Fruit fly (Drosophila melanogaster) whole organism, embryonic: Measurements from ENCODE around the gene CG31178.

Experiments
- Adf1 ChIP-seq: fragments of 200-800 bp; sonication (Bioruptor generic); IDR thresholded peaks from 2 replicates; pipeline ENCODE4 v1.3.6; 2022; ENCODE audit warnings: missing biosample characterization, missing genetic modification characterization
- Aef1 ChIP-seq: fragments of 200-800 bp; sonication (Bioruptor generic); IDR thresholded peaks from 3 replicates; pipeline ENCODE4 v1.3.6; 2022; ENCODE audit warnings: missing biosample characterization, missing genetic modification characterization
- Atf-2 ChIP-seq: fragments of 200-800 bp; sonication (Bioruptor generic); optimal IDR thresholded peaks from 2 replicates; lab custom pipeline; 2016; ENCODE audit warnings: missing biosample characterization, missing genetic modification characterization
- CG10321 ChIP-seq: fragments of 200-800 bp; sonication (Bioruptor generic); IDR thresholded peaks from 2 replicates; pipeline ENCODE4 v1.3.6; 2022; ENCODE audit warnings: missing biosample characterization, missing genetic modification characterization
- CG10366 ChIP-seq: fragments of 200-800 bp; sonication (Bioruptor generic); IDR thresholded peaks from 2 replicates; pipeline ENCODE4 v1.3.6; 2022; ENCODE audit warnings: missing biosample characterization, missing genetic modification characterization
- CG11093 ChIP-seq: fragments of 200-800 bp; sonication (Bioruptor generic); IDR thresholded peaks from 3 replicates; pipeline ENCODE4 v1.3.6; 2022; ENCODE audit warnings: missing biosample characterization, missing genetic modification characterization
- CG13894 ChIP-seq: fragments of 200-800 bp; sonication (Bioruptor generic); optimal IDR thresholded peaks from 3 replicates; lab custom pipeline; 2018; ENCODE audit warnings: missing biosample characterization, mild to moderate bottlenecking, missing genetic modification characterization, moderate library complexity
- CG14860 ChIP-seq: fragments of 200-800 bp; sonication (Bioruptor generic); IDR thresholded peaks from 3 replicates; pipeline ENCODE4 v1.3.6; 2022; ENCODE audit warnings: missing biosample characterization, missing genetic modification characterization; ENCODE audit not compliant: partially characterized antibody
- CG14965 ChIP-seq: fragments of 200-800 bp; sonication (Bioruptor generic); optimal IDR thresholded peaks from 2 replicates; lab custom pipeline; 2016; ENCODE audit warnings: missing biosample characterization, missing genetic modification characterization, borderline replicate concordance
- CG15479 ChIP-seq: fragments of 200-800 bp; sonication (Bioruptor generic); optimal IDR thresholded peaks from 3 replicates; lab custom pipeline; 2019; ENCODE audit warnings: missing biosample characterization, mild to moderate bottlenecking, missing genetic modification characterization, moderate library complexity
- CG16815 ChIP-seq: fragments of 200-800 bp; sonication (Bioruptor generic); optimal IDR thresholded peaks from 3 replicates; lab custom pipeline; 2017; ENCODE audit warnings: missing biosample characterization, mild to moderate bottlenecking, missing genetic modification characterization
- CG17568 ChIP-seq: fragments of 200-800 bp; sonication (Bioruptor generic); optimal IDR thresholded peaks from 2 replicates; lab custom pipeline; 2018; ENCODE audit warnings: missing biosample characterization, mild to moderate bottlenecking, missing genetic modification characterization, moderate library complexity
- CG18011 ChIP-seq: fragments of 200-800 bp; sonication (Bioruptor generic); optimal IDR thresholded peaks from 2 replicates; lab custom pipeline; 2017; ENCODE audit warnings: missing biosample characterization, missing genetic modification characterization, mild to moderate bottlenecking, moderate library complexity, missing genotype
- CG2875 ChIP-seq: fragments of 200-800 bp; sonication (Bioruptor generic); optimal IDR thresholded peaks from 2 replicates; lab custom pipeline; 2017; ENCODE audit warnings: missing biosample characterization, mild to moderate bottlenecking, missing genetic modification characterization, missing genetic modification reagents
- CG31441 ChIP-seq: fragments of 200-800 bp; sonication (Bioruptor generic); IDR thresholded peaks from 2 replicates; pipeline ENCODE4 v1.3.6; 2022; ENCODE audit warnings: missing biosample characterization, missing genetic modification characterization
- CG4360 ChIP-seq: fragments of 200-800 bp; sonication (Bioruptor generic); IDR thresholded peaks from 2 replicates; pipeline ENCODE4 v1.3.6; 2022; ENCODE audit warnings: missing biosample characterization, missing genetic modification characterization
- CG4424 ChIP-seq: fragments of 200-800 bp; sonication (Bioruptor generic); optimal IDR thresholded peaks from 3 replicates; lab custom pipeline; 2016; ENCODE audit warnings: missing biosample characterization, missing genetic modification characterization
- CG6689 ChIP-seq: fragments of 200-800 bp; sonication (Bioruptor generic); IDR thresholded peaks from 2 replicates; pipeline ENCODE4 v1.3.6; 2022; ENCODE audit warnings: missing biosample characterization, missing genetic modification characterization
- CG9932 ChIP-seq: fragments of 200-800 bp; sonication (Bioruptor generic); IDR thresholded peaks from 2 replicates; pipeline ENCODE4 v1.3.6; 2022; ENCODE audit warnings: missing biosample characterization, missing genetic modification characterization
- D ChIP-seq, 2 experiments: fragments of 200-800 bp in 1 of 2; fragments of >200 bp in 1 of 2; sonication (Bioruptor generic) in 1 of 2; optimal IDR thresholded peaks; 2 replicates in 1 of 2; 3 replicates in 1 of 2; lab custom pipeline; 2017; ENCODE audit warnings: mild to moderate bottlenecking in 1 of 2, missing biosample characterization in 1 of 2, missing genetic modification characterization in 1 of 2, missing genetic modification reagents in 1 of 2
- Eip74EF ChIP-seq, 2 experiments: fragments of 200-800 bp in 1 of 2; fragments of >200 bp in 1 of 2; sonication (Bioruptor generic) in 1 of 2; optimal IDR thresholded peaks; 2 replicates each; lab custom pipeline; 2017 to 2019; ENCODE audit warnings: missing biosample characterization in 2 of 2, missing genetic modification characterization in 2 of 2, mild to moderate bottlenecking in 1 of 2, moderate library complexity in 1 of 2
- Lhr ChIP-seq: fragments of 200-800 bp; sonication (Bioruptor generic); optimal IDR thresholded peaks from 3 replicates; lab custom pipeline; 2017; ENCODE audit warnings: mild to moderate bottlenecking, missing biosample characterization, missing genetic modification reagents, missing genetic modification characterization
- Mad ChIP-seq: fragments of 200-800 bp; sonication (Bioruptor generic); optimal IDR thresholded peaks from 2 replicates; lab custom pipeline; 2016; ENCODE audit warnings: missing biosample characterization, missing genetic modification characterization
- Pdp1 ChIP-seq, 2 experiments: fragments of 200-800 bp; sonication (Bioruptor generic); optimal IDR thresholded peaks; 3 replicates each; lab custom pipeline; 2016; ENCODE audit warnings: missing biosample characterization in 2 of 2, missing genetic modification characterization in 2 of 2, mild to moderate bottlenecking in 1 of 2, moderate library complexity in 1 of 2
- Ptx1 ChIP-seq: fragments of 200-800 bp; sonication (Bioruptor generic); IDR thresholded peaks from 2 replicates; pipeline ENCODE4 v1.3.6; 2022; ENCODE audit warnings: missing biosample characterization, missing genetic modification characterization
- Side ChIP-seq: fragments of 200-800 bp; sonication (Bioruptor generic); optimal IDR thresholded peaks from 2 replicates; lab custom pipeline; 2016; ENCODE audit warnings: missing biosample characterization, missing genetic modification characterization
- Sin3A ChIP-seq: fragments of >200 bp; optimal IDR thresholded peaks from 2 replicates; lab custom pipeline; 2018
- Sox100B ChIP-seq: fragments of 200-800 bp; sonication (Bioruptor generic); optimal IDR thresholded peaks from 3 replicates; lab custom pipeline; 2018; ENCODE audit warnings: missing biosample characterization, mild to moderate bottlenecking, missing genetic modification characterization
- Spps ChIP-seq: fragments of 200-800 bp; sonication (Bioruptor generic); optimal IDR thresholded peaks from 2 replicates; lab custom pipeline; 2018; ENCODE audit warnings: missing biosample characterization, mild to moderate bottlenecking, missing genetic modification characterization
- chinmo ChIP-seq: fragments of 200-800 bp; sonication (Bioruptor generic); IDR thresholded peaks from 4 replicates; pipeline ENCODE4 v1.3.6; 2022; ENCODE audit warnings: missing biosample characterization, missing genetic modification characterization; ENCODE audit not compliant: partially characterized antibody
- cwo ChIP-seq: fragments of 200-800 bp; sonication (Bioruptor generic); optimal IDR thresholded peaks from 3 replicates; lab custom pipeline; 2017; ENCODE audit warnings: missing biosample characterization, missing genetic modification characterization, mild to moderate bottlenecking, moderate library complexity, missing genetic modification reagents
- dm ChIP-seq: fragments of 200-800 bp; sonication (Bioruptor generic); optimal IDR thresholded peaks from 3 replicates; lab custom pipeline; 2016; ENCODE audit warnings: missing biosample characterization, missing genetic modification characterization
- esg ChIP-seq: fragments of 200-800 bp; sonication (Bioruptor generic); conservative IDR thresholded peaks from 2 replicates; pipeline ENCODE4 v1.3.6; 2022; ENCODE audit warnings: missing biosample characterization, missing genetic modification characterization
- ewg ChIP-seq: fragments of 200-800 bp; sonication (Bioruptor generic); optimal IDR thresholded peaks from 3 replicates; lab custom pipeline; 2017; ENCODE audit warnings: mild to moderate bottlenecking, missing biosample characterization, missing genetic modification reagents, missing genetic modification characterization
- eyg ChIP-seq: fragments of 200-800 bp; sonication (Bioruptor generic); optimal IDR thresholded peaks from 3 replicates; lab custom pipeline; 2016; ENCODE audit warnings: missing biosample characterization, missing genetic modification characterization
- h ChIP-seq: fragments of >200 bp; optimal IDR thresholded peaks from 2 replicates; lab custom pipeline; 2017
- hbn ChIP-seq: fragments of 200-800 bp; sonication (Bioruptor generic); IDR thresholded peaks from 2 replicates; pipeline ENCODE4 v1.3.6; 2022; ENCODE audit warnings: missing biosample characterization, missing genetic modification characterization; ENCODE audit not compliant: partially characterized antibody
- kah ChIP-seq: fragments of 200-800 bp; sonication (Bioruptor generic); optimal IDR thresholded peaks from 2 replicates; lab custom pipeline; 2018; ENCODE audit warnings: missing biosample characterization, mild to moderate bottlenecking, missing genetic modification characterization
- lilli ChIP-seq: fragments of 200-800 bp; sonication (Bioruptor generic); optimal IDR thresholded peaks from 3 replicates; lab custom pipeline; 2016; ENCODE audit warnings: missing biosample characterization, missing genetic modification characterization
- peb ChIP-seq: fragments of 200-800 bp; sonication (Bioruptor generic); IDR thresholded peaks from 2 replicates; pipeline ENCODE4 v1.3.6; 2022; ENCODE audit warnings: missing biosample characterization, missing genetic modification characterization
- salm ChIP-seq: fragments of 200-800 bp; sonication (Bioruptor generic); optimal IDR thresholded peaks from 2 replicates; lab custom pipeline; 2018; ENCODE audit warnings: missing biosample characterization, mild to moderate bottlenecking, missing genetic modification characterization
- sc ChIP-seq, 3 experiments: fragments of >200 bp in 2 of 3; fragments of 200-800 bp in 1 of 3; sonication (Bioruptor generic) in 1 of 3; optimal IDR thresholded peaks; 2 replicates in 2 of 3; 3 replicates in 1 of 3; lab custom pipeline; 2017; ENCODE audit warnings: mild to moderate bottlenecking in 1 of 3, missing biosample characterization in 1 of 3, missing genetic modification characterization in 1 of 3, missing genetic modification reagents in 1 of 3
- sisA ChIP-seq: fragments of 200-800 bp; sonication (Bioruptor generic); IDR thresholded peaks from 2 replicates; pipeline ENCODE4 v1.3.6; 2022; ENCODE audit warnings: missing biosample characterization, missing genetic modification characterization
- sna ChIP-seq: fragments of 200-800 bp; sonication (Bioruptor generic); IDR thresholded peaks from 2 replicates; pipeline ENCODE4 v1.3.6; 2022; ENCODE audit warnings: missing biosample characterization, missing genetic modification characterization; ENCODE audit not compliant: partially characterized antibody
- tin ChIP-seq: fragments of 200-800 bp; sonication (Bioruptor generic); optimal IDR thresholded peaks from 3 replicates; lab custom pipeline; 2016; ENCODE audit warnings: missing biosample characterization, missing genetic modification characterization
- tna ChIP-seq: fragments of 200-800 bp; sonication (Bioruptor generic); IDR thresholded peaks from 2 replicates; pipeline ENCODE4 v1.3.6; 2022; ENCODE audit warnings: missing biosample characterization, missing genetic modification characterization; ENCODE audit not compliant: partially characterized antibody
- unpg ChIP-seq: fragments of 200-800 bp; sonication (Bioruptor generic); optimal IDR thresholded peaks from 3 replicates; lab custom pipeline; 2018; ENCODE audit warnings: missing biosample characterization, mild to moderate bottlenecking, missing genetic modification characterization, moderate library complexity
- z ChIP-seq: fragments of 200-800 bp; sonication (Bioruptor generic); IDR thresholded peaks from 3 replicates; pipeline ENCODE4 v1.3.6; 2022; ENCODE audit warnings: missing biosample characterization, missing genetic modification characterization

CG31178 gene

DNA sequence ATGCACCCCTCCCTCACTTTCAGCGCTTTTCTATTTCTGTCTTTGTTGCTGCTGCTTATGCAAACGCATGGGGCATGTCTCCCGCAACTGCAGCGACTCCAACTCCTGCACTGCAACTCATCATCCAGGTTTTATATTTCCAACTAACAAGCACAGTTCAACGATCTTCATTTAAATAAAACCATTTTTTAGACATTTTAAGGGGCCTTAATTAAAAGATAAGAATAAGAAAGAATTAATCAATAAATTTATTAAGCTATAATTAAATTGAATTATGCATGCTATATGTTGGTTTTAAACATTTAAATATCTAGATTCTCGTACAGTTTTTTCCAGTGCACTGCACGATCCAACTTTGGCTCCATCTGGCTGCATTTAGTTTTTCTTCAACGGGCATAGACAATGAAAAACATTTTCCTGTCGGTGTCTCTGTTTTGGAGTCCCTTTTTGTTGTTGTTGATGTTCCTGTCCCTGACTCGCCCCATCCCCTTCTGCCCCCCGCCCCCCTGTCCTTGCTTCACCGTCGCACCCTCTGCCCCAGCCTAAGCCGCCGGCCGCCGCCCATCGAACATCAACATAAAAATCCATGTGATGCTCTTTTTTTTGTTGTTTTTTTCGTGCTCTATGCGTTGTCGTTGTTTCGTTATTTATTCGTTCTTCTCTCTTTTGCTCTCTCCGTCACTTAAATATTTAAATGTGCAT is 44.6 kb upstream of the CG31178 start (continued):
- no peak for TF ChIP-seq CG4360 (GFP tag; lab: Robert Waterston, UW)
- no peak for TF ChIP-seq CG10321 (GFP tag; lab: Robert Waterston, UW)
- TF ChIP-seq Lhr (GFP tag; lab: Kevin White, UChicago), result peak; percentile 33
- no peak for TF ChIP-seq CG9932
- 0 out of 3 replicates have a peak, but pooled peaks have one; percentile 51 for TF ChIP-seq CG11093 (GFP tag; lab: Robert Waterston, UW)
- TF ChIP-seq CG13894 (tag; lab: Kevin White, UChicago), result no peak
- TF ChIP-seq CG18011, result no peak
- TF ChIP-seq Mad, result no peak
- TF ChIP-seq lilli (GFP tag; lab: Kevin White, UChicago), result peak; percentile 2
- peak; percentile 61 for TF ChIP-seq ewg (GFP tag; lab: Kevin White, UChicago)
- no peak for TF ChIP-seq CG15479 (GFP tag; lab: Kevin White, UChicago)
- peak; percentile 77 for TF ChIP-seq CG16815
- peak; percentile 38; the same call in 1 of the 2 replicates for TF ChIP-seq CG10366 (GFP tag; lab: Robert Waterston, UW)
- TF ChIP-seq Atf-2 (GFP tag; lab: Kevin White, UChicago), result no peak
- TF ChIP-seq CG2875, result peak; percentile 83
- no peak for TF ChIP-seq Adf1 (GFP tag; lab: Robert Waterston, UW)
- TF ChIP-seq cwo (GFP tag; lab: Kevin White, UChicago), result no peak
- no peak for TF ChIP-seq Side (GFP tag; lab: Kevin White, UChicago)
- peak; percentile 72 for TF ChIP-seq CG6689 (GFP tag; lab: Robert Waterston, UW)
- TF ChIP-seq h (lab: Kevin White, UChicago), result no peak
- peak; percentile 86 for TF ChIP-seq CG4424 (GFP tag; lab: Kevin White, UChicago)
- TF ChIP-seq sisA (GFP tag; lab: Robert Waterston, UW), result peak; percentile 61
- TF ChIP-seq eyg (GFP tag; lab: Kevin White, UChicago), result no peak
- no peak for TF ChIP-seq Ptx1
- no peak for TF ChIP-seq Sin3A (lab: Kevin White, UChicago)
- TF ChIP-seq CG14860 (GFP tag; lab: Robert Waterston, UW), result no peak
- no peak for TF ChIP-seq kah (GFP tag; lab: Kevin White, UChicago)
- peak; percentile 76 for TF ChIP-seq Sox100B (GFP tag; lab: Kevin White, UChicago)
- TF ChIP-seq CG17568 (GFP tag; lab: Kevin White, UChicago), result peak; percentile 21
- no peak for TF ChIP-seq z
- TF ChIP-seq Pdp1 (GFP tag; optimal IDR thresholded peaks at IDR 0.05; lab: Kevin White, UChicago), result peak in 1 of 2 experiments; percentile 22
- no peak for TF ChIP-seq esg
- no peak for TF ChIP-seq CG14965 (GFP tag; lab: Kevin White, UChicago)
- no peak for TF ChIP-seq chinmo (GFP tag; lab: Robert Waterston, UW)
- TF ChIP-seq CG31441 (GFP tag; lab: Robert Waterston, UW), result peak; percentile 86
- no peak for TF ChIP-seq sna (GFP tag; lab: Robert Waterston, UW)
- peak; percentile 89 for TF ChIP-seq unpg
- no peak for TF ChIP-seq sc (optimal IDR thresholded peaks at IDR 0.05; lab: Kevin White, UChicago)
- peak; percentile 83 for TF ChIP-seq sc (GFP tag; optimal IDR thresholded peaks at IDR 0.05; lab: Kevin White, UChicago)
- TF ChIP-seq D (optimal IDR thresholded peaks at IDR 0.05; lab: Kevin White, UChicago), result no peak
- peak; percentile 90 for TF ChIP-seq D (GFP tag; optimal IDR thresholded peaks at IDR 0.05; lab: Kevin White, UChicago)
- peak; percentile 53; the same call in 1 of the 2 replicates for TF ChIP-seq peb (GFP tag; lab: Robert Waterston, UW)
- TF ChIP-seq dm (GFP tag; lab: Kevin White, UChicago), result no peak
- TF ChIP-seq Aef1 (GFP tag; lab: Robert Waterston, UW), result no peak
- TF ChIP-seq tin (GFP tag; lab: Kevin White, UChicago), result peak; percentile 72
- TF ChIP-seq tna (GFP tag; lab: Robert Waterston, UW), result no peak
- TF ChIP-seq Spps (tag; lab: Kevin White, UChicago), result peak; percentile 85
- TF ChIP-seq hbn (GFP tag; lab: Robert Waterston, UW), result no peak
- TF ChIP-seq Eip74EF (GFP tag; optimal IDR thresholded peaks at IDR 0.05; lab: Kevin White, UChicago), result peak in 1 of 2 experiments; percentile 57
- TF ChIP-seq salm (tag; lab: Kevin White, UChicago), result peak; percentile 56
